Worm (Caenorhabditis elegans) whole organism, L3 larva: ENCODE measurements around the gene C05E11.3.

Experiments used
- R02D3.7 ChIP-seq: fragments of 150-350 bp; optimal IDR thresholded peaks from 2 replicates; lab custom pipeline; 2014; ENCODE audit warnings: missing biosample characterization, missing genetic modification characterization
- aly-2 ChIP-seq: fragments of 150-350 bp; optimal IDR thresholded peaks from 2 replicates; lab custom pipeline; 2014; ENCODE audit warnings: missing biosample characterization, missing genetic modification characterization
- elt-3 ChIP-seq, 3 experiments: fragments of 150-350 bp in 1 of 3; sonication (generic microtip) in 2 of 3; optimal IDR thresholded peaks; 2 replicates in 2 of 3; 4 replicates in 1 of 3; lab custom pipeline; 2014 to 2017; ENCODE audit warnings: missing biosample characterization in 3 of 3, missing genetic modification characterization in 3 of 3
- fkh-10 ChIP-seq: sonication (generic microtip); optimal IDR thresholded peaks from 2 replicates; lab custom pipeline; 2017; ENCODE audit warnings: missing biosample characterization, missing genetic modification reagents, missing genetic modification characterization
- nhr-12 ChIP-seq: fragments of 150-350 bp; optimal IDR thresholded peaks from 2 replicates; lab custom pipeline; 2014; ENCODE audit warnings: missing biosample characterization, missing genetic modification characterization
- skn-1 ChIP-seq: fragments of 150-350 bp; optimal IDR thresholded peaks from 2 replicates; lab custom pipeline; 2014; ENCODE audit warnings: missing biosample characterization, missing genetic modification characterization
- unc-39 ChIP-seq: sonication (generic microtip); optimal IDR thresholded peaks from 4 replicates; lab custom pipeline; 2017; ENCODE audit warnings: missing biosample characterization, missing genetic modification characterization

- TF ChIP-seq elt-3 (tag; optimal IDR thresholded peaks at IDR 0.05; lab: Kevin White, UChicago) (no peak), skn-1 (no peak), unc-39 (tag; lab: Kevin White, UChicago) (no peak), nhr-12 (tag; lab: Kevin White, UChicago) (no peak), aly-2 (tag; lab: Kevin White, UChicago) (no peak), fkh-10 (GFP tag; lab: Kevin White, UChicago) (no peak), R02D3.7 (tag; lab: Kevin White, UChicago) (no peak)
Measured at ce11 chrX:4622024-4622423, 44.0 kb downstream of the C05E11.3 start, which contains the start of gene C46C11.3.
